Worm (Caenorhabditis elegans) whole organism, L4/young adult: Measurements from ENCODE around the gene F35C5.1.

Experiments
- W03F9.2 ChIP-seq: fragments of 150-350 bp; optimal IDR thresholded peaks from 2 replicates; lab custom pipeline; 2014; ENCODE audit warnings: missing biosample characterization, missing genetic modification characterization
- dao-5 ChIP-seq: sonication (generic microtip); optimal IDR thresholded peaks from 2 replicates; lab custom pipeline; 2016; ENCODE audit warnings: missing genotype, missing genetic modification characterization, moderate library complexity, missing compliant biosample characterization
- him-1 ChIP-seq: sonication (generic microtip); optimal IDR thresholded peaks from 2 replicates; lab custom pipeline; 2016; ENCODE audit warnings: missing genotype, missing genetic modification reagents, missing genetic modification characterization, missing compliant biosample characterization

- TF ChIP-seq dao-5 (tag; lab: Kevin White, UChicago): no peak
- no peak for TF ChIP-seq W03F9.2 (tag; lab: Kevin White, UChicago)
- TF ChIP-seq him-1 (tag; lab: Kevin White, UChicago): no peak
Measured at ce11 chrII:12888471-12888870, 7.9 kb downstream of the F35C5.1 start, which contains the start of gene F35C5.3.
